Worm (Caenorhabditis elegans): ENCODE measurements around the gene exos-9.

exos-9 gene

ce11 chrIII:7207903-7208497, 10.1 kb upstream of the exos-9 start, which contains the start of gene rpl-6 (continued):
- TF ChIP-seq hlh-17 (GFP tag; optimal IDR thresholded peaks at IDR 0.05; ENCODE audit: borderline replicate concordance) = no peak
- no peak for TF ChIP-seq nhr-28 (tag; optimal IDR thresholded peaks at IDR 0.05)
- TF ChIP-seq unc-62 (GFP tag; optimal IDR thresholded peaks at IDR 0.05) = no peak
- peak; percentile 91 to 94 for TF ChIP-seq efl-1 (optimal IDR thresholded peaks at IDR 0.05)
- TF ChIP-seq efl-1 (GFP tag; optimal IDR thresholded peaks at IDR 0.05 in 1 of 2) = peak; percentile 81 to 98
- no peak for TF ChIP-seq hlh-4 (tag; optimal IDR thresholded peaks at IDR 0.05)
- peak; percentile 90 for TF ChIP-seq isw-1 (GFP tag; IDR thresholded peaks at IDR 0.05)
- no peak for TF ChIP-seq mab-9 (GFP tag; IDR thresholded peaks at IDR 0.05)
- TF ChIP-seq pax-3 (tag; optimal IDR thresholded peaks at IDR 0.05) = peak; percentile 62
- TF ChIP-seq Y116A8C.19 (tag; optimal IDR thresholded peaks at IDR 0.05; ENCODE audit: borderline replicate concordance) = no peak
- TF ChIP-seq efl-3 (GFP tag; optimal IDR thresholded peaks at IDR 0.05) = no peak
- peak in 5 of 6 experiments; percentile 14 to 98 (median 73) for TF ChIP-seq elt-3 (tag; optimal IDR thresholded peaks at IDR 0.05)
- TF ChIP-seq mef-2 (tag; optimal IDR thresholded peaks at IDR 0.05) = no peak
- TF ChIP-seq nhr-85 (tag) = peak; percentile 95
- TF ChIP-seq egl-27 (tag; optimal IDR thresholded peaks at IDR 0.05) = peak; percentile 63 to 87
- TF ChIP-seq tbx-2 (tag; optimal IDR thresholded peaks at IDR 0.05) = peak; percentile 86
- TF ChIP-seq mdl-1 (tag; optimal IDR thresholded peaks at IDR 0.05) = peak in 1 of 2 experiments; percentile 77
- TF ChIP-seq elt-2 (tag; optimal IDR thresholded peaks at IDR 0.05) = peak; percentile 57
- TF ChIP-seq xbp-1 (tag; optimal IDR thresholded peaks at IDR 0.05) = peak; percentile 91
- TF ChIP-seq nhr-76 (tag; optimal IDR thresholded peaks at IDR 0.05) = no peak
- peak; percentile 69 for TF ChIP-seq egl-13 (tag; optimal IDR thresholded peaks at IDR 0.05)
- TF ChIP-seq nhr-77 (tag; optimal IDR thresholded peaks at IDR 0.05) = peak; percentile 83
- TF ChIP-seq C04F5.9 (tag; optimal IDR thresholded peaks at IDR 0.05) = peak; percentile 77
- TF ChIP-seq ceh-82 (tag; optimal IDR thresholded peaks at IDR 0.05) = peak; percentile 81 to 90 (median 86)
- TF ChIP-seq snu-23 (GFP tag; optimal IDR thresholded peaks at IDR 0.05) = peak; percentile 92
- no peak for TF ChIP-seq zag-1 (tag; optimal IDR thresholded peaks at IDR 0.05)
- TF ChIP-seq zip-4 (GFP tag; optimal IDR thresholded peaks at IDR 0.05) = peak; percentile 45
- TF ChIP-seq unc-98 (GFP tag; IDR thresholded peaks at IDR 0.05) = no peak
- peak; percentile 93 for TF ChIP-seq nhr-71 (tag; optimal IDR thresholded peaks at IDR 0.05)
- peak; percentile 83 for TF ChIP-seq lin-13 (GFP tag; optimal IDR thresholded peaks at IDR 0.05)
- no peak for TF ChIP-seq pqm-1 (tag; optimal IDR thresholded peaks at IDR 0.05)
- TF ChIP-seq vab-15 (tag; optimal IDR thresholded peaks at IDR 0.05) = no peak
- TF ChIP-seq ceh-8 (GFP tag; optimal IDR thresholded peaks at IDR 0.05) = peak; percentile 12
- TF ChIP-seq ets-5 (GFP tag; IDR thresholded peaks at IDR 0.05) = no peak
- peak; percentile 97 for TF ChIP-seq C16A3.4 (tag; optimal IDR thresholded peaks at IDR 0.05)
- TF ChIP-seq nhr-11 (tag; optimal IDR thresholded peaks at IDR 0.05) = peak; percentile 88
- peak; percentile 22 for TF ChIP-seq aly-2 (tag; optimal IDR thresholded peaks at IDR 0.05)
- peak; percentile 67 for TF ChIP-seq irx-1 (tag; optimal IDR thresholded peaks at IDR 0.05)
- TF ChIP-seq fkh-4 (tag; optimal IDR thresholded peaks at IDR 0.05; ENCODE audit: borderline replicate concordance) = no peak
- TF ChIP-seq nhr-237 (tag; optimal IDR thresholded peaks at IDR 0.05) = peak; percentile 62
- no peak for TF ChIP-seq nhr-84 (tag; optimal IDR thresholded peaks at IDR 0.05)
- TF ChIP-seq dpl-1 (GFP tag; optimal IDR thresholded peaks at IDR 0.05) = peak; percentile 81 to 86 (median 85)
- peak; percentile 91 for TF ChIP-seq rnt-1 (tag; optimal IDR thresholded peaks at IDR 0.05)
